Worm (Caenorhabditis elegans) whole organism, L2 larva: Measurements from ENCODE around the gene dyrb-1.
A peak's percentile ranks its signal among the peaks of the same experiment; 100 is the strongest.

Experiments
- C34F6.9 ChIP-seq: fragments of 150-350 bp; optimal IDR thresholded peaks from 2 replicates; lab custom pipeline; 2014; ENCODE audit warnings: missing biosample characterization, missing genetic modification characterization
- F13H6.1 ChIP-seq: sonication (generic microtip); optimal IDR thresholded peaks from 2 replicates; lab custom pipeline; 2016; ENCODE audit warnings: missing genetic modification characterization, missing compliant biosample characterization
- R02D3.7 ChIP-seq: fragments of 150-350 bp; optimal IDR thresholded peaks from 2 replicates; lab custom pipeline; 2014; ENCODE audit warnings: missing biosample characterization, missing genetic modification characterization
- Y55F3AM.14 ChIP-seq: fragments of 200-800 bp; sonication (Bioruptor generic); optimal IDR thresholded peaks from 2 replicates; lab custom pipeline; 2018; ENCODE audit warnings: mild to moderate bottlenecking, missing genetic modification characterization, missing compliant biosample characterization
- alr-1 ChIP-seq: fragments of 150-350 bp; optimal IDR thresholded peaks from 2 replicates; lab custom pipeline; 2014; ENCODE audit warnings: missing biosample characterization, missing genetic modification characterization
- aly-2 ChIP-seq: fragments of 150-350 bp; optimal IDR thresholded peaks from 2 replicates; lab custom pipeline; 2014; ENCODE audit warnings: missing biosample characterization, missing genetic modification characterization
- ama-1 ChIP-seq: fragments of 150-350 bp; optimal IDR thresholded peaks from 2 replicates; lab custom pipeline; 2018; ENCODE audit warnings: inconsistent platforms
- blmp-1 ChIP-seq: sonication (generic microtip); optimal IDR thresholded peaks from 2 replicates; lab custom pipeline; 2017; ENCODE audit warnings: missing genetic modification characterization, mild to moderate bottlenecking, missing compliant biosample characterization, antibody characterized with exemption, moderate library complexity; ENCODE audit not compliant: insufficient read depth
- ceh-16 ChIP-seq: fragments of 150-350 bp; optimal IDR thresholded peaks from 2 replicates; lab custom pipeline; 2014; ENCODE audit warnings: missing biosample characterization, missing genetic modification characterization
- ceh-82 ChIP-seq: fragments of 150-350 bp; optimal IDR thresholded peaks from 2 replicates; lab custom pipeline; 2014; ENCODE audit warnings: missing biosample characterization, missing genetic modification characterization
- crh-2 ChIP-seq: sonication (generic microtip); optimal IDR thresholded peaks from 2 replicates; lab custom pipeline; 2017; ENCODE audit warnings: missing biosample characterization, missing genetic modification characterization
- dmd-4 ChIP-seq: sonication (generic microtip); optimal IDR thresholded peaks from 2 replicates; lab custom pipeline; 2017; ENCODE audit warnings: missing biosample characterization, missing genetic modification characterization
- egl-27 ChIP-seq: sonication (generic microtip); optimal IDR thresholded peaks from 3 replicates; lab custom pipeline; 2017; ENCODE audit warnings: missing biosample characterization, missing genetic modification reagents, missing genetic modification characterization
- elt-1 ChIP-seq: fragments of 150-350 bp; optimal IDR thresholded peaks from 2 replicates; lab custom pipeline; 2014; ENCODE audit warnings: missing biosample characterization, missing genetic modification characterization
- elt-3 ChIP-seq: sonication (generic microtip); optimal IDR thresholded peaks from 2 replicates; lab custom pipeline; 2017; ENCODE audit warnings: missing biosample characterization, missing genetic modification characterization
- fos-1 ChIP-seq: fragments of 150-350 bp; optimal IDR thresholded peaks from 2 replicates; lab custom pipeline; 2014; ENCODE audit warnings: missing biosample characterization, missing genetic modification characterization
- gmeb-1 ChIP-seq: fragments of 150-350 bp; optimal IDR thresholded peaks from 2 replicates; lab custom pipeline; 2014; ENCODE audit warnings: missing biosample characterization, missing genetic modification characterization
- lin-11 ChIP-seq: fragments of 150-350 bp; sonication (generic microtip); optimal IDR thresholded peaks from 2 replicates; lab custom pipeline; 2014; ENCODE audit warnings: missing biosample characterization, missing genetic modification characterization, inconsistent platforms, mixed read lengths
- lin-13 ChIP-seq: fragments of 150-350 bp; optimal IDR thresholded peaks from 2 replicates; lab custom pipeline; 2014; ENCODE audit warnings: missing biosample characterization, missing genetic modification reagents, missing genetic modification characterization
- lin-39 ChIP-seq: fragments of 150-350 bp; optimal IDR thresholded peaks from 2 replicates; lab custom pipeline; 2014; ENCODE audit warnings: missing biosample characterization, missing genetic modification reagents, missing genetic modification characterization
- lsy-2 ChIP-seq, 2 experiments: fragments of 150-350 bp in 1 of 2; sonication (generic microtip) in 1 of 2; optimal IDR thresholded peaks; 2 replicates each; lab custom pipeline; 2014 to 2017; ENCODE audit warnings: missing biosample characterization in 2 of 2, missing genetic modification characterization in 2 of 2
- mab-5 ChIP-seq: fragments of 150-350 bp; optimal IDR thresholded peaks from 2 replicates; lab custom pipeline; 2014; ENCODE audit warnings: missing biosample characterization, missing genetic modification characterization
- mbf-1 ChIP-seq: sonication (generic microtip); optimal IDR thresholded peaks from 2 replicates; lab custom pipeline; 2017; ENCODE audit warnings: missing biosample characterization, missing genetic modification characterization
- mdl-1 ChIP-seq, 2 experiments: fragments of 150-350 bp in 1 of 2; sonication (generic microtip) in 1 of 2; optimal IDR thresholded peaks; 2 replicates each; lab custom pipeline; 2017; ENCODE audit warnings: missing biosample characterization in 2 of 2, missing genetic modification characterization in 2 of 2
- nhr-10 ChIP-seq: sonication (generic microtip); optimal IDR thresholded peaks from 2 replicates; lab custom pipeline; 2017; ENCODE audit warnings: missing biosample characterization, missing genetic modification characterization
- nhr-11 ChIP-seq: fragments of 150-350 bp; optimal IDR thresholded peaks from 2 replicates; lab custom pipeline; 2014; ENCODE audit warnings: missing biosample characterization, missing genetic modification characterization
- nhr-12 ChIP-seq: fragments of 150-350 bp; optimal IDR thresholded peaks from 2 replicates; lab custom pipeline; 2014; ENCODE audit warnings: missing biosample characterization, missing genetic modification characterization
- nhr-129 ChIP-seq: fragments of 150-350 bp; optimal IDR thresholded peaks from 2 replicates; lab custom pipeline; 2014; ENCODE audit warnings: missing biosample characterization, missing genetic modification characterization
- nhr-21 ChIP-seq: fragments of 150-350 bp; optimal IDR thresholded peaks from 2 replicates; lab custom pipeline; 2014; ENCODE audit warnings: missing biosample characterization, missing genetic modification characterization
- nhr-23 ChIP-seq: fragments of 150-350 bp; optimal IDR thresholded peaks from 2 replicates; lab custom pipeline; 2014; ENCODE audit warnings: missing biosample characterization, missing genetic modification reagents, missing genetic modification characterization
- nhr-237 ChIP-seq: fragments of 150-350 bp; optimal IDR thresholded peaks from 2 replicates; lab custom pipeline; 2014; ENCODE audit warnings: missing biosample characterization, missing genetic modification characterization
- nhr-25 ChIP-seq: fragments of 150-350 bp; sonication (generic microtip); optimal IDR thresholded peaks from 3 replicates; lab custom pipeline; 2014; ENCODE audit warnings: missing biosample characterization, missing genetic modification characterization
- nhr-6 ChIP-seq: fragments of 150-350 bp; optimal IDR thresholded peaks from 2 replicates; lab custom pipeline; 2014; ENCODE audit warnings: missing biosample characterization, missing genetic modification characterization
- nhr-77 ChIP-seq: fragments of 150-350 bp; optimal IDR thresholded peaks from 2 replicates; lab custom pipeline; 2014; ENCODE audit warnings: missing biosample characterization, missing genetic modification characterization
- peb-1 ChIP-seq: fragments of 150-350 bp; optimal IDR thresholded peaks from 2 replicates; lab custom pipeline; 2014; ENCODE audit warnings: missing biosample characterization, missing genetic modification characterization
- sem-4 ChIP-seq: fragments of 150-350 bp; optimal IDR thresholded peaks from 2 replicates; lab custom pipeline; 2014; ENCODE audit warnings: missing biosample characterization, missing genetic modification reagents, missing genetic modification characterization
- skn-1 ChIP-seq: sonication (generic microtip); optimal IDR thresholded peaks from 2 replicates; lab custom pipeline; 2017; ENCODE audit warnings: missing biosample characterization, missing genetic modification characterization
- sma-3 ChIP-seq: sonication (generic microtip); optimal IDR thresholded peaks from 2 replicates; lab custom pipeline; 2016; ENCODE audit warnings: missing genetic modification reagents, missing genetic modification characterization, missing compliant biosample characterization
- sma-9 ChIP-seq, 2 experiments: fragments of 150-350 bp in 1 of 2; sonication (generic microtip) in 1 of 2; optimal IDR thresholded peaks; 2 replicates each; lab custom pipeline; 2014 to 2016; ENCODE audit warnings: missing genetic modification characterization in 2 of 2, mild to moderate bottlenecking in 1 of 2, missing biosample characterization in 1 of 2, missing compliant biosample characterization in 1 of 2, missing genetic modification reagents in 1 of 2, moderate library complexity in 1 of 2
- snpc-4 ChIP-seq: fragments of 150-350 bp; optimal IDR thresholded peaks from 2 replicates; lab custom pipeline; 2014; ENCODE audit warnings: missing biosample characterization, missing genetic modification characterization
- unc-39 ChIP-seq: fragments of 150-350 bp; optimal IDR thresholded peaks from 2 replicates; lab custom pipeline; 2014; ENCODE audit warnings: missing biosample characterization, missing genetic modification characterization
- unc-55 ChIP-seq: fragments of 150-350 bp; sonication (generic microtip); optimal IDR thresholded peaks from 3 replicates; lab custom pipeline; 2014; ENCODE audit warnings: missing biosample characterization, missing genetic modification reagents, missing genetic modification characterization
- unc-62 ChIP-seq: fragments of 150-350 bp; optimal IDR thresholded peaks from 2 replicates; lab custom pipeline; 2014; ENCODE audit warnings: missing biosample characterization, missing genetic modification reagents, missing genetic modification characterization
- zag-1 ChIP-seq: fragments of 150-350 bp; optimal IDR thresholded peaks from 2 replicates; lab custom pipeline; 2014; ENCODE audit warnings: missing biosample characterization, missing genetic modification characterization
- ztf-1 ChIP-seq: fragments of 200-800 bp; sonication (Bioruptor generic); conservative IDR thresholded peaks from 2 replicates; pipeline ENCODE4 v1.3.6; 2022; ENCODE audit warnings: missing genetic modification characterization, missing compliant biosample characterization
- ztf-11 ChIP-seq: sonication (generic microtip); optimal IDR thresholded peaks from 2 replicates; lab custom pipeline; 2017; ENCODE audit warnings: missing biosample characterization, missing genetic modification characterization
- ztf-4 ChIP-seq: fragments of 150-350 bp; optimal IDR thresholded peaks from 2 replicates; lab custom pipeline; 2014; ENCODE audit warnings: missing biosample characterization, missing genetic modification characterization

Gene dyrb-1

ce11 chrII:9099017-9099416 lies 7.9 kb downstream of the dyrb-1 start, which contains the start of gene T24H10.1:
Gene T24H10.1, plus strand, starts transcription at chrII:9099371.
- TF ChIP-seq gmeb-1 (tag; lab: Kevin White, UChicago): peak; percentile 85
- no peak for TF ChIP-seq ceh-82 (tag; lab: Kevin White, UChicago)
- TF ChIP-seq fos-1: peak; percentile 49
- TF ChIP-seq sma-9 (GFP tag; optimal IDR thresholded peaks at IDR 0.05; lab: Kevin White, UChicago): peak; percentile 62
- TF ChIP-seq sma-9 (tag; optimal IDR thresholded peaks at IDR 0.05; lab: Kevin White, UChicago): no peak
- no peak for TF ChIP-seq Y55F3AM.14 (GFP tag; lab: Kevin White, UChicago)
- no peak for TF ChIP-seq ztf-4 (tag; lab: Kevin White, UChicago)
- no peak for TF ChIP-seq ztf-1 (GFP tag; lab: Robert Waterston, UW)
- no peak for TF ChIP-seq mbf-1 (tag; lab: Kevin White, UChicago)
- TF ChIP-seq elt-3 (tag; lab: Kevin White, UChicago): no peak
- peak; percentile 70 for TF ChIP-seq unc-55 (GFP tag; lab: Kevin White, UChicago)
- TF ChIP-seq C34F6.9: peak; percentile 83
- TF ChIP-seq snpc-4: peak; percentile 3
- TF ChIP-seq nhr-25: peak; percentile 64
- TF ChIP-seq sma-3 (GFP tag; lab: Kevin White, UChicago): peak; percentile 43
- peak; percentile 60 for TF ChIP-seq nhr-129 (tag; lab: Kevin White, UChicago)
- TF ChIP-seq ama-1: no peak
- peak; percentile 62 for TF ChIP-seq nhr-21 (tag; lab: Kevin White, UChicago)
- peak; percentile 48 for TF ChIP-seq crh-2
- TF ChIP-seq R02D3.7 (tag; lab: Kevin White, UChicago): no peak
- TF ChIP-seq nhr-10 (tag; lab: Kevin White, UChicago): peak; percentile 20
- no peak for TF ChIP-seq nhr-11 (tag; lab: Kevin White, UChicago)
- no peak for TF ChIP-seq nhr-6 (tag; lab: Kevin White, UChicago)
- peak; percentile 77 for TF ChIP-seq F13H6.1 (tag; lab: Kevin White, UChicago)
- TF ChIP-seq nhr-23 (tag; lab: Kevin White, UChicago): no peak
- no peak for TF ChIP-seq nhr-12 (tag; lab: Kevin White, UChicago)
- TF ChIP-seq mdl-1 (tag; optimal IDR thresholded peaks at IDR 0.05; lab: Kevin White, UChicago): no peak
- no peak for TF ChIP-seq peb-1 (tag; lab: Kevin White, UChicago)
- TF ChIP-seq nhr-77 (tag; lab: Kevin White, UChicago): no peak
- TF ChIP-seq unc-39 (tag; lab: Kevin White, UChicago): no peak
- peak; percentile 72 to 86 for TF ChIP-seq lsy-2 (tag; optimal IDR thresholded peaks at IDR 0.05; lab: Kevin White, UChicago)
- no peak for TF ChIP-seq nhr-237
- TF ChIP-seq aly-2 (tag; lab: Kevin White, UChicago): no peak
- TF ChIP-seq sem-4 (tag; lab: Kevin White, UChicago): peak; percentile 56
- TF ChIP-seq ztf-11: no peak
- TF ChIP-seq skn-1 (tag; lab: Kevin White, UChicago): no peak
- TF ChIP-seq alr-1 (tag; lab: Kevin White, UChicago): no peak
- TF ChIP-seq egl-27: peak; percentile 20
- no peak for TF ChIP-seq dmd-4 (tag; lab: Kevin White, UChicago)
- TF ChIP-seq lin-39 (tag; lab: Kevin White, UChicago): no peak
- TF ChIP-seq elt-1: no peak
- TF ChIP-seq lin-11 (tag; lab: Kevin White, UChicago): peak; percentile 53
- TF ChIP-seq lin-13 (GFP tag; lab: Kevin White, UChicago): peak; percentile 59
- no peak for TF ChIP-seq unc-62 (GFP tag; lab: Kevin White, UChicago)
- TF ChIP-seq blmp-1 (tag; lab: Kevin White, UChicago): no peak
- peak; percentile 43 for TF ChIP-seq mab-5 (tag; lab: Kevin White, UChicago)

DNA sequence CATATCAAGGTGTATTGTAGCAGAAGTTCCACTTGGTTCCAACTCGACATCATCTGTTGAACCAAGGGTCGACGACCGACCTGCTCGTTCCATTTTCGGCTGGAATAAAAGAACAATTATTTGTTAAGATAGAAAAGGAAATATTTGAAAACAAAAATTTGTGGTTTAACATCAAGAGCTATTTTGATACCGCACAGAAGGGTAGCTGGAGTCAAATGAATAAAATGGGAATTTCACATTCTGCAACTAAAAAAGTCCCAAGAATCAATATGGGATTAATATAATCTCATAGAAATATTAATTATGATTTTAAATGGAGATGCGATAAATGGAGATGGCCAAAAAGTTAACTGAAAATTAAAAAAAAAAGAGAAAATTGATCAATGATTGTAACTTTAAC lies 8.4 kb downstream of the dyrb-1 start, which contains the start of gene clh-5:
TSS of gene clh-5 (minus strand) at position 101 of the 400 bp plus-strand sequence.
- TF ChIP-seq mdl-1 (tag; optimal IDR thresholded peaks at IDR 0.05; lab: Kevin White, UChicago): no peak
- no peak for TF ChIP-seq sma-9 (GFP tag; optimal IDR thresholded peaks at IDR 0.05; lab: Kevin White, UChicago)
- no peak for TF ChIP-seq sma-9 (tag; optimal IDR thresholded peaks at IDR 0.05; lab: Kevin White, UChicago)
- no peak for TF ChIP-seq ceh-16
- no peak for TF ChIP-seq ama-1
- TF ChIP-seq alr-1 (tag; lab: Kevin White, UChicago): no peak
- no peak for TF ChIP-seq fos-1
- TF ChIP-seq unc-39 (tag; lab: Kevin White, UChicago): no peak
- no peak for TF ChIP-seq R02D3.7 (tag; lab: Kevin White, UChicago)
- no peak for TF ChIP-seq elt-3 (tag; lab: Kevin White, UChicago)
- no peak for TF ChIP-seq ztf-11
- no peak for TF ChIP-seq zag-1
- no peak for TF ChIP-seq nhr-237
- no peak for TF ChIP-seq gmeb-1 (tag; lab: Kevin White, UChicago)
- no peak for TF ChIP-seq snpc-4
- TF ChIP-seq nhr-21 (tag; lab: Kevin White, UChicago): no peak
- no peak for TF ChIP-seq nhr-23 (tag; lab: Kevin White, UChicago)
- no peak for TF ChIP-seq sma-3 (GFP tag; lab: Kevin White, UChicago)
- no peak for TF ChIP-seq nhr-12 (tag; lab: Kevin White, UChicago)
